Worm (Caenorhabditis elegans): ENCODE results near the gene clec-247.

ce11 chrV:18298506-18298905 lies 15.8 kb downstream of the clec-247 start, which contains the start of gene Y51A2A.5:
- TF ChIP-seq F13H6.1 (tag; optimal IDR thresholded peaks at IDR 0.05) (no peak), nhr-77 (tag; optimal IDR thresholded peaks at IDR 0.05) (no peak)
